Worm (Caenorhabditis elegans): Measurements from ENCODE around the gene clec-54.

DNA sequence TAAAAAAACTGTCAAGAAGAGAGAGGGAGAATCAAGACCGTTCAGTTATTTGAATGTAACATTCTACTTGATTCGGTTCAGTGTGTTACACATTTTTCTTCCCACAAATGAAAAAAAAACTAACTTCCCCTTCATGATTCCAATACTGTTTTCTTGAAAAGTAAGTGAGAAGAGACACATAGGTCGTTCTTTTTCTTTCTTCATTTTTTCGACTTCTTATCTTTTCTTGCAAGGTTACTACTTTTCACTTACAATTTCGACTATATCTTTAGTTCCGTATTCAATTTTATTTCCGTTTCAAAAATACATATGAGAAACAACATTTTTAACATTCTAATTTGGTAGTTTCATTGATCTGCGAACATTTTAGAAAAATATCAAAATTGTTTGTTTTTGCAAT, 37.5 kb upstream of the clec-54 start:
- no peak for TF ChIP-seq ama-1 (optimal IDR thresholded peaks at IDR 0.05)
- no peak for TF ChIP-seq ceh-13 (GFP tag; optimal IDR thresholded peaks at IDR 0.05)
- TF ChIP-seq B0310.2 (tag; optimal IDR thresholded peaks at IDR 0.05) = no peak
- TF ChIP-seq scrt-1 (GFP tag; IDR thresholded peaks at IDR 0.05) = no peak
- no peak for TF ChIP-seq tra-4 (tag; optimal IDR thresholded peaks at IDR 0.05)
- no peak for TF ChIP-seq aly-1 (tag; optimal IDR thresholded peaks at IDR 0.05)
- no peak for TF ChIP-seq ets-7 (tag; optimal IDR thresholded peaks at IDR 0.05)
- no peak for TF ChIP-seq hmbx-1 (tag; optimal IDR thresholded peaks at IDR 0.05)

Data from whole organism, early embryonic.